Worm (Caenorhabditis elegans) whole organism, L3 larva: ENCODE measurements around the gene nhr-112.

Source experiments
- aly-2 ChIP-seq: fragments of 150-350 bp; optimal IDR thresholded peaks from 2 replicates; lab custom pipeline; 2014; ENCODE audit warnings: missing biosample characterization, missing genetic modification characterization
- egl-5 ChIP-seq: fragments of 150-350 bp; optimal IDR thresholded peaks from 2 replicates; lab custom pipeline; 2017; ENCODE audit warnings: missing biosample characterization, missing genetic modification reagents, missing genetic modification characterization, inconsistent platforms
- lin-39 ChIP-seq: fragments of 150-350 bp; optimal IDR thresholded peaks from 2 replicates; lab custom pipeline; 2018; ENCODE audit warnings: missing biosample characterization, missing genetic modification reagents, missing genetic modification characterization
- nhr-237 ChIP-seq: fragments of 150-350 bp; optimal IDR thresholded peaks from 2 replicates; lab custom pipeline; 2014; ENCODE audit warnings: missing biosample characterization, missing genetic modification characterization

DNA sequence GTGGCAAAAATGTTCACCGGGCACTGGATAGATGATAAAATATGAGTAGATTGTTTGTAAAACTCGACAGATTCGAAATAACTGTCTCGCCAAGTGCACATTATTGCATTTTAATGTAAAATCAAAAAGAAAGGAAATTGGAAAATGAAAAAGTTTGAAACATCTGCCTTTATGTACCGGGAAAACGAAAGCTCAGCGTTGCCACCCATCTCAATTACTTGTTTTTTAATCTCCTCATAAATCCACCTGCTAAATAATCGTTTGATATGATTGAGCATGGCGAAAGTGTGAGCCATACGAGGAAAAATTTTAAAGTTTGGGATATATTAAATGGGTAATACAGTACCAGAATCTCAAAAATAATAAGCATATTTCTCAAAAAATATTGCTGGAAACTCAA is 7.1 kb downstream of the nhr-112 start, which contains the start of gene srh-137:
- TF ChIP-seq lin-39: no peak
- TF ChIP-seq egl-5: no peak
- no peak for TF ChIP-seq aly-2 (tag; lab: Kevin White, UChicago)
- no peak for TF ChIP-seq nhr-237 (tag; lab: Kevin White, UChicago)
